Worm (Caenorhabditis elegans) whole organism, late embryonic: ENCODE results near the gene C37H5.13.

Experiments
- C08G9.2 ChIP-seq: sonication (generic microtip); optimal IDR thresholded peaks from 2 replicates; lab custom pipeline; 2016; ENCODE audit warnings: mild to moderate bottlenecking, missing genetic modification characterization, moderate library complexity, missing compliant biosample characterization
- F13H6.1 ChIP-seq: sonication (generic microtip); optimal IDR thresholded peaks from 2 replicates; lab custom pipeline; 2016; ENCODE audit warnings: missing genetic modification characterization, missing compliant biosample characterization
- K02D7.2 ChIP-seq: sonication (generic microtip); optimal IDR thresholded peaks from 2 replicates; lab custom pipeline; 2017; ENCODE audit warnings: mild to moderate bottlenecking, missing genetic modification characterization, missing compliant biosample characterization
- K09A11.1 ChIP-seq: sonication (generic microtip); optimal IDR thresholded peaks from 2 replicates; lab custom pipeline; 2017; ENCODE audit warnings: antibody characterized with exemption, mild to moderate bottlenecking, missing genetic modification characterization, missing compliant biosample characterization; ENCODE audit not compliant: insufficient read depth
- ama-1 ChIP-seq: fragments of 150-350 bp; optimal IDR thresholded peaks from 2 replicates; lab custom pipeline; 2014
- ceh-19 ChIP-seq: fragments of 200-800 bp; sonication (Bioruptor generic); optimal IDR thresholded peaks from 2 replicates; lab custom pipeline; 2018; ENCODE audit warnings: mild to moderate bottlenecking, missing genetic modification characterization, missing compliant biosample characterization
- ceh-2 ChIP-seq: sonication (generic microtip); optimal IDR thresholded peaks from 2 replicates; lab custom pipeline; 2016; ENCODE audit warnings: missing genotype, missing genetic modification characterization, missing compliant biosample characterization
- ceh-34 ChIP-seq: sonication (generic microtip); optimal IDR thresholded peaks from 2 replicates; lab custom pipeline; 2016; ENCODE audit warnings: mild to moderate bottlenecking, missing genetic modification characterization, missing compliant biosample characterization
- ceh-45 ChIP-seq: fragments of 200-800 bp; sonication (Bioruptor generic); IDR thresholded peaks from 2 replicates; pipeline ENCODE4 v1.3.6; 2022; ENCODE audit warnings: missing genetic modification reagents, missing genetic modification characterization, missing compliant biosample characterization
- che-1 ChIP-seq: sonication (generic microtip); optimal IDR thresholded peaks from 2 replicates; lab custom pipeline; 2016; ENCODE audit warnings: mild to moderate bottlenecking, missing genetic modification characterization, missing compliant biosample characterization
- dve-1 ChIP-seq: sonication (generic microtip); optimal IDR thresholded peaks from 2 replicates; lab custom pipeline; 2017; ENCODE audit warnings: antibody characterized with exemption, mild to moderate bottlenecking, missing genetic modification characterization, missing compliant biosample characterization
- elt-2 ChIP-seq: sonication (generic microtip); optimal IDR thresholded peaks from 2 replicates; lab custom pipeline; 2016; ENCODE audit warnings: missing genetic modification reagents, missing genetic modification characterization, missing compliant biosample characterization
- elt-4 ChIP-seq: sonication (generic microtip); optimal IDR thresholded peaks from 2 replicates; lab custom pipeline; 2016; ENCODE audit warnings: missing genetic modification characterization, missing compliant biosample characterization
- fax-1 ChIP-seq: sonication (generic microtip); optimal IDR thresholded peaks from 2 replicates; lab custom pipeline; 2016; ENCODE audit warnings: missing genotype, missing genetic modification characterization, missing compliant biosample characterization
- fkh-10 ChIP-seq: fragments of 150-350 bp; optimal IDR thresholded peaks from 2 replicates; lab custom pipeline; 2014; ENCODE audit warnings: missing biosample characterization, missing genetic modification reagents, missing genetic modification characterization
- gmeb-2 ChIP-seq: sonication (generic microtip); optimal IDR thresholded peaks from 2 replicates; lab custom pipeline; 2016; ENCODE audit warnings: missing genetic modification characterization, inconsistent platforms, missing compliant biosample characterization
- hlh-13 ChIP-seq: fragments of 200-800 bp; sonication (Bioruptor generic); optimal IDR thresholded peaks from 2 replicates; lab custom pipeline; 2018; ENCODE audit warnings: mild to moderate bottlenecking, missing genetic modification characterization, missing compliant biosample characterization
- hlh-30 ChIP-seq: sonication (generic microtip); optimal IDR thresholded peaks from 2 replicates; lab custom pipeline; 2017; ENCODE audit warnings: antibody characterized with exemption, missing genetic modification characterization, missing compliant biosample characterization; ENCODE audit not compliant: insufficient read depth
- hlh-6 ChIP-seq: sonication (generic microtip); optimal IDR thresholded peaks from 2 replicates; lab custom pipeline; 2016; ENCODE audit warnings: missing genotype, missing genetic modification characterization, missing compliant biosample characterization
- lim-6 ChIP-seq: sonication (generic microtip); optimal IDR thresholded peaks from 2 replicates; lab custom pipeline; 2016; ENCODE audit warnings: missing genetic modification characterization, missing compliant biosample characterization
- lin-11 ChIP-seq: fragments of 200-800 bp; sonication (Bioruptor generic); optimal IDR thresholded peaks from 2 replicates; lab custom pipeline; 2018; ENCODE audit warnings: mild to moderate bottlenecking, missing genetic modification characterization, missing compliant biosample characterization
- madf-2 ChIP-seq: sonication (generic microtip); optimal IDR thresholded peaks from 2 replicates; lab custom pipeline; 2017; ENCODE audit warnings: missing genetic modification characterization, missing compliant biosample characterization
- mec-3 ChIP-seq: sonication (generic microtip); optimal IDR thresholded peaks from 2 replicates; lab custom pipeline; 2016; ENCODE audit warnings: borderline replicate concordance, missing genetic modification characterization, missing compliant biosample characterization
- nfya-1 ChIP-seq: sonication (generic microtip); optimal IDR thresholded peaks from 2 replicates; lab custom pipeline; 2017; ENCODE audit warnings: missing genetic modification characterization, mild to moderate bottlenecking, missing compliant biosample characterization, antibody characterized with exemption, moderate library complexity
- odd-2 ChIP-seq: sonication (generic microtip); optimal IDR thresholded peaks from 2 replicates; lab custom pipeline; 2017; ENCODE audit warnings: antibody characterized with exemption, mild to moderate bottlenecking, missing genetic modification characterization, missing compliant biosample characterization
- pat-9 ChIP-seq: fragments of 200-800 bp; sonication (Bioruptor generic); optimal IDR thresholded peaks from 2 replicates; lab custom pipeline; 2018; ENCODE audit warnings: mild to moderate bottlenecking, missing genetic modification characterization, moderate library complexity, missing compliant biosample characterization
- pax-1 ChIP-seq: fragments of 150-350 bp; optimal IDR thresholded peaks from 2 replicates; lab custom pipeline; 2014; ENCODE audit warnings: missing biosample characterization, missing genetic modification characterization
- pha-2 ChIP-seq: sonication (generic microtip); optimal IDR thresholded peaks from 2 replicates; lab custom pipeline; 2017; ENCODE audit warnings: mild to moderate bottlenecking, missing genetic modification characterization, missing compliant biosample characterization
- pha-4 ChIP-seq: fragments of 150-350 bp; optimal IDR thresholded peaks from 2 replicates; lab custom pipeline; 2018; ENCODE audit warnings: missing biosample characterization, missing genetic modification reagents, missing genetic modification characterization
- pqm-1 ChIP-seq: sonication (generic microtip); optimal IDR thresholded peaks from 2 replicates; lab custom pipeline; 2016; ENCODE audit warnings: missing genetic modification characterization, missing compliant biosample characterization
- ref-2 ChIP-seq: sonication (generic microtip); optimal IDR thresholded peaks from 2 replicates; lab custom pipeline; 2016; ENCODE audit warnings: missing genetic modification characterization, missing compliant biosample characterization
- sdc-2 ChIP-seq: sonication (generic microtip); optimal IDR thresholded peaks from 2 replicates; lab custom pipeline; 2016; ENCODE audit warnings: missing genotype, missing genetic modification characterization, missing compliant biosample characterization
- sox-4 ChIP-seq: sonication (generic microtip); optimal IDR thresholded peaks from 2 replicates; lab custom pipeline; 2017; ENCODE audit warnings: mild to moderate bottlenecking, missing genetic modification characterization, inconsistent platforms, missing compliant biosample characterization
- tbx-2 ChIP-seq: sonication (generic microtip); optimal IDR thresholded peaks from 2 replicates; lab custom pipeline; 2016; ENCODE audit warnings: missing genetic modification characterization, missing compliant biosample characterization
- unc-42 ChIP-seq: sonication (generic microtip); optimal IDR thresholded peaks from 2 replicates; lab custom pipeline; 2016; ENCODE audit warnings: missing genotype, missing genetic modification characterization, missing compliant biosample characterization
- unc-55 ChIP-seq: sonication (generic microtip); optimal IDR thresholded peaks from 2 replicates; lab custom pipeline; 2017; ENCODE audit warnings: missing biosample characterization, missing genetic modification reagents, missing genetic modification characterization

Gene C37H5.13

ce11 chrV:4846507-4846906 lies 16.3 kb downstream of the C37H5.13 start:
- TF ChIP-seq hlh-13 (no peak), pha-4 (tag; lab: Kevin White, UChicago) (no peak)
- TF ChIP-seq, all 69 proteins: peak for 0

- TF ChIP-seq mec-3: no peak
- TF ChIP-seq hlh-30 (tag; lab: Kevin White, UChicago): peak; percentile 89
- TF ChIP-seq unc-55 (GFP tag; lab: Kevin White, UChicago): peak; percentile 51
- TF ChIP-seq dve-1 (tag; lab: Kevin White, UChicago): no peak
- TF ChIP-seq, all 69 proteins: peak for 2
Measured at ce11 chrV:4844591-4844990, 18.2 kb downstream of the C37H5.13 start, which contains the start of gene abhd-5.2. abhd-5.2 (plus strand) TSS chrV:4844685.

- TF ChIP-seq elt-2 (tag; lab: Kevin White, UChicago) (no peak), ceh-34 (tag; lab: Kevin White, UChicago) (no peak), sdc-2 (tag; lab: Kevin White, UChicago) (no peak), elt-4 (tag; lab: Kevin White, UChicago) (no peak), madf-2 (tag; lab: Kevin White, UChicago) (no peak), ref-2 (no peak), ama-1 (lab: Kevin White, UChicago) (no peak), C08G9.2 (no peak), pqm-1 (tag; lab: Kevin White, UChicago) (no peak), ceh-45 (GFP tag; lab: Robert Waterston, UW) (no peak), K02D7.2 (tag; lab: Kevin White, UChicago) (no peak), che-1 (tag; lab: Kevin White, UChicago) (no peak), odd-2 (tag; lab: Kevin White, UChicago) (no peak), ceh-2 (tag; lab: Kevin White, UChicago) (no peak), unc-42 (tag; lab: Kevin White, UChicago) (no peak), nfya-1 (tag; lab: Kevin White, UChicago) (no peak)
Measured at ce11 chrV:4842544-4842943, 20.2 kb downstream of the C37H5.13 start, which contains the start of the genes cwp-2 and cwp-3. cwp-2 (minus strand) TSS chrV:4842644. cwp-3 (plus strand) TSS chrV:4842836.

ce11 chrV:4841179-4841578 lies 21.6 kb downstream of the C37H5.13 start, which contains the start of gene cwp-1:
cwp-1 (minus strand) TSS chrV:4841279.
- no peak for TF ChIP-seq lin-11 (tag; lab: Kevin White, UChicago)
- TF ChIP-seq K09A11.1 (tag; lab: Kevin White, UChicago): no peak
- TF ChIP-seq F13H6.1: no peak
- TF ChIP-seq hlh-13: no peak
- TF ChIP-seq ceh-34 (tag; lab: Kevin White, UChicago): no peak
- TF ChIP-seq fax-1 (tag; lab: Kevin White, UChicago): no peak
- no peak for TF ChIP-seq gmeb-2
- TF ChIP-seq mec-3: no peak
- no peak for TF ChIP-seq sdc-2 (tag; lab: Kevin White, UChicago)
- TF ChIP-seq pha-2: no peak
- no peak for TF ChIP-seq sox-4 (tag; lab: Kevin White, UChicago)
- TF ChIP-seq pat-9 (tag; lab: Kevin White, UChicago): no peak
- TF ChIP-seq odd-2 (tag; lab: Kevin White, UChicago): no peak
- no peak for TF ChIP-seq ceh-19 (GFP tag; lab: Kevin White, UChicago)
- no peak for TF ChIP-seq pax-1 (tag; lab: Kevin White, UChicago)
- no peak for TF ChIP-seq tbx-2
- no peak for TF ChIP-seq hlh-6
- no peak for TF ChIP-seq fkh-10 (GFP tag; lab: Kevin White, UChicago)
- no peak for TF ChIP-seq lim-6 (tag; lab: Kevin White, UChicago)
- TF ChIP-seq elt-2 (tag; lab: Kevin White, UChicago): no peak
